Worm (Caenorhabditis elegans) whole organism, L4 larva: ENCODE data around the gene memi-2.

Experiments used
- F26F4.8 ChIP-seq: fragments of 200-800 bp; sonication (Bioruptor generic); conservative IDR thresholded peaks from 2 replicates; pipeline ENCODE4 v1.3.6; 2022; ENCODE audit warnings: missing genetic modification characterization, missing compliant biosample characterization
- F37D6.2 ChIP-seq: sonication (generic microtip); optimal IDR thresholded peaks from 2 replicates; lab custom pipeline; 2016; ENCODE audit warnings: mild to moderate bottlenecking, missing genetic modification characterization, missing compliant biosample characterization
- R02D3.7 ChIP-seq: fragments of 150-350 bp; sonication (generic microtip); optimal IDR thresholded peaks from 3 replicates; lab custom pipeline; 2014; ENCODE audit warnings: missing biosample characterization, missing genetic modification characterization
- Y105C5A.15 ChIP-seq: fragments of 200-800 bp; sonication (Bioruptor generic); IDR thresholded peaks from 2 replicates; pipeline ENCODE4 v1.3.6; 2022; ENCODE audit warnings: missing genetic modification characterization, missing compliant biosample characterization
- Y48G9A.11 ChIP-seq: fragments of 200-800 bp; sonication (Bioruptor generic); IDR thresholded peaks from 2 replicates; pipeline ENCODE4 v1.3.6; 2022; ENCODE audit warnings: missing genetic modification reagents, missing genetic modification characterization, missing compliant biosample characterization
- ZK337.2 ChIP-seq: fragments of 200-800 bp; sonication (Bioruptor generic); IDR thresholded peaks from 2 replicates; pipeline ENCODE4 v1.3.6; 2022; ENCODE audit warnings: missing genetic modification reagents, missing genetic modification characterization, missing compliant biosample characterization
- ama-1 ChIP-seq: fragments of 150-350 bp; optimal IDR thresholded peaks from 2 replicates; lab custom pipeline; 2014; ENCODE audit warnings: inconsistent platforms, mixed read lengths
- ces-1 ChIP-seq: fragments of 150-350 bp; sonication (generic microtip); optimal IDR thresholded peaks from 4 replicates; lab custom pipeline; 2014; ENCODE audit warnings: missing biosample characterization, missing genetic modification reagents, missing genetic modification characterization
- daf-12 ChIP-seq: fragments of 150-350 bp; optimal IDR thresholded peaks from 2 replicates; lab custom pipeline; 2014; ENCODE audit warnings: missing biosample characterization, missing genetic modification reagents, missing genetic modification characterization
- daf-16 ChIP-seq, 3 experiments: sonication (generic microtip); optimal IDR thresholded peaks; 2 replicates each; lab custom pipeline; 2016 to 2017; ENCODE audit warnings: missing genetic modification characterization in 3 of 3, missing genetic modification reagents in 3 of 3, mild to moderate bottlenecking in 2 of 3, missing compliant biosample characterization in 2 of 3, missing biosample characterization in 1 of 3, moderate library complexity in 1 of 3
- daf-19 ChIP-seq: fragments of 200-800 bp; sonication (Bioruptor generic); conservative IDR thresholded peaks from 2 replicates; pipeline ENCODE4 v1.3.6; 2022; ENCODE audit warnings: missing genetic modification characterization, missing compliant biosample characterization
- daf-8 ChIP-seq: fragments of 200-800 bp; sonication (Bioruptor generic); IDR thresholded peaks from 2 replicates; pipeline ENCODE4 v1.3.6; 2022; ENCODE audit warnings: missing genetic modification characterization, missing compliant biosample characterization
- dmd-6 ChIP-seq: fragments of 200-800 bp; sonication (Bioruptor generic); IDR thresholded peaks from 2 replicates; pipeline ENCODE4 v1.3.6; 2022; ENCODE audit warnings: missing genetic modification reagents, missing genetic modification characterization, missing compliant biosample characterization
- dmd-9 ChIP-seq: fragments of 200-800 bp; sonication (Bioruptor generic); IDR thresholded peaks from 2 replicates; pipeline ENCODE4 v1.3.6; 2022; ENCODE audit warnings: missing genetic modification reagents, missing genetic modification characterization, missing compliant biosample characterization
- duxl-1 ChIP-seq: sonication (generic microtip); optimal IDR thresholded peaks from 2 replicates; lab custom pipeline; 2016; ENCODE audit warnings: mild to moderate bottlenecking, missing genetic modification characterization, moderate library complexity, missing compliant biosample characterization; ENCODE audit not compliant: poor library complexity
- fkh-10 ChIP-seq: fragments of 150-350 bp; optimal IDR thresholded peaks from 2 replicates; lab custom pipeline; 2014; ENCODE audit warnings: missing biosample characterization, missing genetic modification reagents, missing genetic modification characterization
- gei-8 ChIP-seq: fragments of 200-800 bp; sonication (Bioruptor generic); optimal IDR thresholded peaks from 2 replicates; lab custom pipeline; 2018; ENCODE audit warnings: mild to moderate bottlenecking, missing genetic modification characterization, missing compliant biosample characterization
- hif-1 ChIP-seq, 2 experiments: sonication (generic microtip); optimal IDR thresholded peaks; 2 replicates each; lab custom pipeline; 2016 to 2017; ENCODE audit warnings: missing compliant biosample characterization in 2 of 2, missing genetic modification characterization in 2 of 2, missing genetic modification reagents in 2 of 2, missing genotype in 2 of 2, mild to moderate bottlenecking in 1 of 2
- hlh-11 ChIP-seq: fragments of 200-800 bp; sonication (Bioruptor generic); optimal IDR thresholded peaks from 2 replicates; lab custom pipeline; 2018; ENCODE audit warnings: mild to moderate bottlenecking, missing genetic modification characterization, missing compliant biosample characterization
- hlh-30 ChIP-seq: sonication (generic microtip); optimal IDR thresholded peaks from 2 replicates; lab custom pipeline; 2017; ENCODE audit warnings: antibody characterized with exemption, mild to moderate bottlenecking, missing genetic modification characterization, missing compliant biosample characterization; ENCODE audit not compliant: insufficient read depth
- lim-7 ChIP-seq: fragments of 200-800 bp; sonication (Bioruptor generic); IDR thresholded peaks from 2 replicates; pipeline ENCODE4 v1.3.6; 2022; ENCODE audit warnings: missing genetic modification characterization, missing compliant biosample characterization
- lin-1 ChIP-seq: fragments of 200-800 bp; sonication (Bioruptor generic); IDR thresholded peaks from 2 replicates; pipeline ENCODE4 v1.3.6; 2022; ENCODE audit warnings: missing genetic modification reagents, missing genetic modification characterization, missing compliant biosample characterization
- lin-13 ChIP-seq: fragments of 150-350 bp; optimal IDR thresholded peaks from 2 replicates; lab custom pipeline; 2014; ENCODE audit warnings: missing biosample characterization, missing genetic modification reagents, missing genetic modification characterization
- lin-15B ChIP-seq: fragments of 150-350 bp; sonication (generic microtip); optimal IDR thresholded peaks from 3 replicates; lab custom pipeline; 2014; ENCODE audit warnings: missing biosample characterization, missing genetic modification characterization
- lin-29 ChIP-seq: fragments of 200-800 bp; sonication (Bioruptor generic); IDR thresholded peaks from 2 replicates; pipeline ENCODE4 v1.3.6; 2022; ENCODE audit warnings: missing genetic modification reagents, missing genetic modification characterization, missing compliant biosample characterization
- lin-38 ChIP-seq: fragments of 200-800 bp; sonication (Bioruptor generic); IDR thresholded peaks from 2 replicates; pipeline ENCODE4 v1.3.6; 2022; ENCODE audit warnings: missing genetic modification reagents, missing genetic modification characterization, missing compliant biosample characterization
- lin-39 ChIP-seq: fragments of 150-350 bp; optimal IDR thresholded peaks from 2 replicates; lab custom pipeline; 2014; ENCODE audit warnings: missing biosample characterization, missing genetic modification reagents, missing genetic modification characterization
- lir-3 ChIP-seq: sonication (generic microtip); optimal IDR thresholded peaks from 2 replicates; lab custom pipeline; 2016; ENCODE audit warnings: mild to moderate bottlenecking, missing genetic modification characterization, missing compliant biosample characterization
- lsy-2 ChIP-seq, 2 experiments: fragments of 150-350 bp in 1 of 2; sonication (generic microtip) in 1 of 2; optimal IDR thresholded peaks; 2 replicates each; lab custom pipeline; 2014 to 2017; ENCODE audit warnings: missing biosample characterization in 2 of 2, missing genetic modification characterization in 2 of 2
- mdl-1 ChIP-seq, 2 experiments: fragments of 150-350 bp in 1 of 2; sonication (generic microtip) in 1 of 2; optimal IDR thresholded peaks; 2 replicates each; lab custom pipeline; 2014 to 2017; ENCODE audit warnings: missing biosample characterization in 2 of 2, missing genetic modification characterization in 2 of 2
- mep-1 ChIP-seq: fragments of 150-350 bp; sonication (generic microtip); optimal IDR thresholded peaks from 3 replicates; lab custom pipeline; 2014; ENCODE audit warnings: missing biosample characterization, missing genetic modification characterization
- mxl-3 ChIP-seq: fragments of 200-800 bp; sonication (Bioruptor generic); optimal IDR thresholded peaks from 2 replicates; lab custom pipeline; 2018; ENCODE audit warnings: mild to moderate bottlenecking, missing genetic modification characterization, missing compliant biosample characterization
- nhr-111 ChIP-seq: fragments of 200-800 bp; sonication (Bioruptor generic); optimal IDR thresholded peaks from 2 replicates; lab custom pipeline; 2018; ENCODE audit warnings: mild to moderate bottlenecking, missing genetic modification characterization, missing compliant biosample characterization
- nhr-28 ChIP-seq: fragments of 150-350 bp; optimal IDR thresholded peaks from 2 replicates; lab custom pipeline; 2014; ENCODE audit warnings: missing biosample characterization, missing genetic modification characterization
- nhr-48 ChIP-seq: sonication (generic microtip); optimal IDR thresholded peaks from 2 replicates; lab custom pipeline; 2016; ENCODE audit warnings: mild to moderate bottlenecking, missing genetic modification characterization, missing compliant biosample characterization
- nhr-6 ChIP-seq: fragments of 150-350 bp; optimal IDR thresholded peaks from 2 replicates; lab custom pipeline; 2014; ENCODE audit warnings: missing biosample characterization, missing genetic modification characterization
- php-3 ChIP-seq: fragments of 200-800 bp; sonication (Bioruptor generic); IDR thresholded peaks from 2 replicates; pipeline ENCODE4 v1.3.6; 2022; ENCODE audit warnings: missing genetic modification reagents, missing genetic modification characterization, missing compliant biosample characterization
- saeg-2 ChIP-seq: fragments of 200-800 bp; sonication (Bioruptor generic); IDR thresholded peaks from 2 replicates; pipeline ENCODE4 v1.3.6; 2022; ENCODE audit warnings: missing genetic modification reagents, missing genetic modification characterization, missing compliant biosample characterization
- sdz-12 ChIP-seq: fragments of 200-800 bp; sonication (Bioruptor generic); optimal IDR thresholded peaks from 2 replicates; lab custom pipeline; 2018; ENCODE audit warnings: mild to moderate bottlenecking, missing genetic modification characterization, missing compliant biosample characterization
- spr-1 ChIP-seq: sonication (generic microtip); optimal IDR thresholded peaks from 2 replicates; lab custom pipeline; 2016; ENCODE audit warnings: mild to moderate bottlenecking, missing genetic modification characterization, missing compliant biosample characterization
- tag-97 ChIP-seq: fragments of 200-800 bp; sonication (Bioruptor generic); IDR thresholded peaks from 2 replicates; pipeline ENCODE4 v1.3.6; 2022; ENCODE audit warnings: missing genetic modification characterization, missing compliant biosample characterization
- tra-1 ChIP-seq: fragments of 200-800 bp; sonication (Bioruptor generic); IDR thresholded peaks from 2 replicates; pipeline ENCODE4 v1.3.6; 2022; ENCODE audit warnings: missing genetic modification reagents, missing genetic modification characterization, missing compliant biosample characterization
- unc-62 ChIP-seq, 3 experiments: fragments of 150-350 bp in 1 of 3; sonication (generic microtip); optimal IDR thresholded peaks in 2 of 3; peaks in 1 of 3; 1 replicate in 1 of 3; 2 replicates in 2 of 3; lab custom pipeline; 2014 to 2017; ENCODE audit warnings: missing biosample characterization in 3 of 3, missing genetic modification characterization in 3 of 3, missing genetic modification reagents in 3 of 3, missing genotype in 1 of 3
- zfp-2 ChIP-seq: sonication (generic microtip); optimal IDR thresholded peaks from 2 replicates; lab custom pipeline; 2016; ENCODE audit warnings: mild to moderate bottlenecking, missing genetic modification characterization, missing compliant biosample characterization
- zfp-3 ChIP-seq: fragments of 200-800 bp; sonication (Bioruptor generic); conservative IDR thresholded peaks from 2 replicates; pipeline ENCODE4 v1.3.6; 2022; ENCODE audit warnings: missing genetic modification reagents, missing genetic modification characterization, missing compliant biosample characterization
- zip-11 ChIP-seq: fragments of 200-800 bp; sonication (Bioruptor generic); IDR thresholded peaks from 2 replicates; pipeline ENCODE4 v1.3.6; 2022; ENCODE audit warnings: missing genetic modification characterization, missing compliant biosample characterization
- ztf-11 ChIP-seq: fragments of 150-350 bp; optimal IDR thresholded peaks from 2 replicates; lab custom pipeline; 2014; ENCODE audit warnings: missing biosample characterization, missing genetic modification characterization

The memi-2 gene

DNA sequence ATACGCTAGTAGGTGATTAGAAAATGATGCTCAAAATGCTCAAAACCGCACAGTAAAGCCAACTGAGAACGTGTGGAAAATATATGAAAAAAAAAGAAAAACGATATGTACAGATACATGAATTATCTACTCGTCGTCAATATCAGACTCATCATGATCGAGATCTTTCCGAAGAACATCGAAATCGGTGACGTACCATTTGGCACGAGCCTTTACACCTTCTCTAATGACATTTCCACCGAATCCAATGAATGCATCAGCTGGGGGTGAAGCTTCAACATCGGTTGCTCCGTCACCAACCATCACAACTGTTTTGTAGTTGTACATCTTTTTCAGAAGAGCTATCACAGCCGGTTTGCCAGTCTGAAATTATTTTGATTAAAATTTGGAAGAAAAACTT lies 11.1 kb downstream of the memi-2 start (continued):
- TF ChIP-seq fkh-10 (GFP tag; lab: Kevin White, UChicago) (no peak), zfp-2 (tag; lab: Kevin White, UChicago) (no peak), ZK337.2 (GFP tag; lab: Robert Waterston, UW) (no peak), nhr-111 (GFP tag; lab: Kevin White, UChicago) (peak; percentile 43), tra-1 (GFP tag; lab: Robert Waterston, UW) (0 out of 2 replicates have a peak, but pooled peaks have one; percentile 26), duxl-1 (tag; lab: Kevin White, UChicago) (peak; percentile 34), lin-38 (no peak), dmd-9 (GFP tag; lab: Robert Waterston, UW) (no peak), hlh-30 (tag; lab: Kevin White, UChicago) (no peak), nhr-28 (tag; lab: Kevin White, UChicago) (no peak), saeg-2 (GFP tag; lab: Robert Waterston, UW) (no peak), lin-29 (GFP tag; lab: Robert Waterston, UW) (no peak)

DNA sequence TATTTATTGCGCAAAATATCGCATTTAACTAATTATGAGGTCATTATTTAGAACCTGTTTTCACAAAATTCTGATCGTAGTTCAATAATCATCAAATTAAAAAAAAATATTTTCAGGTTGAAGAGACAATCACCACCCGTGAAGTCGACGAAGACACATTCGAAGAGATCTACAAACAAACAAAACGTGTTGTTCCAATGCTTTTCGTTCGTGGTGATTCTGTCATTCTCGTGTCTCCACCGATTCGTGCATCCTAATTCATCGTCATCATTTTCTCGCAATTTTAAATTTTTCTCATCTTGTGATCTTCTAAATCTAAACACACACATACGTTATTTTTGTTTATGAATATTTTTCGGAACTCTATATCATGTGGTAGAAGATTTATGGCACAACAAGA lies 11.5 kb downstream of the memi-2 start:
- TF ChIP-seq F26F4.8 (GFP tag; lab: Robert Waterston, UW) = no peak
- TF ChIP-seq Y48G9A.11 (GFP tag; lab: Robert Waterston, UW) = no peak
- no peak for TF ChIP-seq lin-29 (GFP tag; lab: Robert Waterston, UW)
- TF ChIP-seq daf-8 (GFP tag; lab: Robert Waterston, UW) = no peak
- TF ChIP-seq gei-8 = no peak
- TF ChIP-seq nhr-6 (tag; lab: Kevin White, UChicago) = no peak
- TF ChIP-seq lin-15B (tag; lab: Kevin White, UChicago) = no peak
- TF ChIP-seq unc-62 (GFP tag; optimal IDR thresholded peaks at IDR 0.05 in 1 of 2; lab: Kevin White, UChicago) = peak in 1 of 2 experiments; percentile 81
- TF ChIP-seq unc-62 (tag; optimal IDR thresholded peaks at IDR 0.05; lab: Kevin White, UChicago) = no peak
- TF ChIP-seq mdl-1 (tag; optimal IDR thresholded peaks at IDR 0.05; lab: Kevin White, UChicago) = peak in 1 of 2 experiments; percentile 50
- no peak for TF ChIP-seq nhr-111 (GFP tag; lab: Kevin White, UChicago)
- TF ChIP-seq nhr-48 (tag; lab: Kevin White, UChicago) = peak; percentile 56
- peak; percentile 94 for TF ChIP-seq ama-1 (lab: Kevin White, UChicago)
- TF ChIP-seq dmd-6 (GFP tag; lab: Robert Waterston, UW) = peak; percentile 30; the same call in 1 of the 2 replicates
- TF ChIP-seq hlh-11 (tag; lab: Kevin White, UChicago) = peak; percentile 39
- TF ChIP-seq sdz-12 = peak; percentile 29
- no peak for TF ChIP-seq F37D6.2 (tag; lab: Kevin White, UChicago)
- TF ChIP-seq ztf-11 (tag; lab: Kevin White, UChicago) = no peak
- no peak for TF ChIP-seq dmd-9 (GFP tag; lab: Robert Waterston, UW)
- TF ChIP-seq daf-19 (GFP tag; lab: Robert Waterston, UW) = peak; percentile 81
- peak; percentile 41 for TF ChIP-seq lin-13 (GFP tag; lab: Kevin White, UChicago)
- TF ChIP-seq zfp-3 (GFP tag; lab: Robert Waterston, UW) = peak; percentile 80
- TF ChIP-seq lim-7 (GFP tag; lab: Robert Waterston, UW) = no peak
- TF ChIP-seq daf-16 (GFP tag; optimal IDR thresholded peaks at IDR 0.05; lab: Kevin White, UChicago) = peak in 1 of 2 experiments; percentile 7
- no peak for TF ChIP-seq daf-16 (tag; optimal IDR thresholded peaks at IDR 0.05; lab: Kevin White, UChicago)
- TF ChIP-seq daf-12 = no peak
- no peak for TF ChIP-seq ces-1 (GFP tag; lab: Kevin White, UChicago)
- peak; percentile 83 for TF ChIP-seq mep-1
- TF ChIP-seq Y105C5A.15 (GFP tag; lab: Robert Waterston, UW) = no peak
- no peak for TF ChIP-seq lin-39 (tag; lab: Kevin White, UChicago)
- no peak for TF ChIP-seq lir-3 (tag; lab: Kevin White, UChicago)
- peak; percentile 55; the same call in 1 of the 2 replicates for TF ChIP-seq lin-1 (GFP tag; lab: Robert Waterston, UW)
- no peak for TF ChIP-seq saeg-2 (GFP tag; lab: Robert Waterston, UW)
- TF ChIP-seq lsy-2 (tag; optimal IDR thresholded peaks at IDR 0.05; lab: Kevin White, UChicago) = peak; percentile 0 to 80
- TF ChIP-seq zip-11 (GFP tag; lab: Robert Waterston, UW) = no peak
- no peak for TF ChIP-seq tag-97 (GFP tag; lab: Robert Waterston, UW)
- TF ChIP-seq mxl-3 (GFP tag; lab: Kevin White, UChicago) = no peak
- TF ChIP-seq php-3 (GFP tag; lab: Robert Waterston, UW) = no peak
- peak in 1 of 2 experiments; percentile 45 for TF ChIP-seq hif-1 (tag; optimal IDR thresholded peaks at IDR 0.05; lab: Kevin White, UChicago)
- TF ChIP-seq R02D3.7 (tag; lab: Kevin White, UChicago) = peak; percentile 33
- peak; percentile 19 for TF ChIP-seq spr-1 (tag; lab: Kevin White, UChicago)
